Worm (Caenorhabditis elegans) whole organism, young adult: ENCODE measurements around the gene T27E9.6.
A peak's percentile ranks its signal among the peaks of the same experiment; 100 is the strongest.

Experiments used
- B0336.3 ChIP-seq: fragments of 200-800 bp; sonication (Bioruptor generic); IDR thresholded peaks from 2 replicates; pipeline ENCODE4 v1.3.6; 2022; ENCODE audit warnings: missing genetic modification characterization, missing compliant biosample characterization
- F10E7.11 ChIP-seq: sonication (generic microtip); optimal IDR thresholded peaks from 2 replicates; lab custom pipeline; 2017; ENCODE audit warnings: mild to moderate bottlenecking, missing genetic modification characterization, moderate library complexity, missing compliant biosample characterization
- F55B11.4 ChIP-seq: sonication (generic microtip); optimal IDR thresholded peaks from 2 replicates; lab custom pipeline; 2016; ENCODE audit warnings: missing compliant biosample characterization, missing genetic modification characterization, borderline replicate concordance; ENCODE audit not compliant: insufficient read depth
- Y79H2A.3 ChIP-seq: fragments of 200-800 bp; sonication (Bioruptor generic); conservative IDR thresholded peaks from 2 replicates; pipeline ENCODE4 v1.3.6; 2022; ENCODE audit warnings: missing genetic modification reagents, missing genetic modification characterization, missing compliant biosample characterization
- akir-1 ChIP-seq: fragments of 200-800 bp; sonication (Bioruptor generic); optimal IDR thresholded peaks from 2 replicates; lab custom pipeline; 2018; ENCODE audit warnings: mild to moderate bottlenecking, missing genetic modification characterization, moderate library complexity, missing compliant biosample characterization
- aptf-2 ChIP-seq: fragments of 200-800 bp; sonication (Bioruptor generic); conservative IDR thresholded peaks from 2 replicates; pipeline ENCODE4 v1.3.6; 2022; ENCODE audit warnings: missing genetic modification reagents, missing genetic modification characterization, missing compliant biosample characterization
- bed-1 ChIP-seq: fragments of 200-800 bp; sonication (Bioruptor generic); IDR thresholded peaks from 2 replicates; pipeline ENCODE4 v1.3.6; 2022; ENCODE audit warnings: missing genetic modification reagents, missing genetic modification characterization, missing compliant biosample characterization
- ccch-3 ChIP-seq: fragments of 200-800 bp; sonication (Bioruptor generic); optimal IDR thresholded peaks from 2 replicates; lab custom pipeline; 2018; ENCODE audit warnings: mild to moderate bottlenecking, missing genetic modification characterization, missing compliant biosample characterization
- ceh-27 ChIP-seq: fragments of 200-800 bp; sonication (Bioruptor generic); optimal IDR thresholded peaks from 2 replicates; lab custom pipeline; 2018; ENCODE audit warnings: mild to moderate bottlenecking, missing genetic modification characterization, moderate library complexity, missing compliant biosample characterization
- ceh-58 ChIP-seq: fragments of 200-800 bp; sonication (Bioruptor generic); IDR thresholded peaks from 2 replicates; pipeline ENCODE4 v1.3.6; 2022; ENCODE audit warnings: missing genetic modification characterization, missing compliant biosample characterization
- dox-1 ChIP-seq: fragments of 200-800 bp; sonication (Bioruptor generic); IDR thresholded peaks from 2 replicates; pipeline ENCODE4 v1.3.6; 2022; ENCODE audit warnings: missing genetic modification reagents, missing genetic modification characterization, missing compliant biosample characterization
- egrh-3 ChIP-seq: fragments of 200-800 bp; sonication (Bioruptor generic); IDR thresholded peaks from 2 replicates; pipeline ENCODE4 v1.3.6; 2022; ENCODE audit warnings: missing genetic modification reagents, missing genetic modification characterization, missing compliant biosample characterization
- hlh-26 ChIP-seq: fragments of 200-800 bp; sonication (Bioruptor generic); conservative IDR thresholded peaks from 2 replicates; pipeline ENCODE4 v1.3.6; 2022; ENCODE audit warnings: missing genetic modification reagents, missing genetic modification characterization, missing compliant biosample characterization
- hmg-1.2 ChIP-seq: fragments of 200-800 bp; sonication (Bioruptor generic); IDR thresholded peaks from 2 replicates; pipeline ENCODE4 v1.3.6; 2022; ENCODE audit warnings: missing genetic modification reagents, missing genetic modification characterization, missing compliant biosample characterization
- hmg-20 ChIP-seq: fragments of 200-800 bp; sonication (Bioruptor generic); IDR thresholded peaks from 2 replicates; pipeline ENCODE4 v1.3.6; 2022; ENCODE audit warnings: missing genetic modification reagents, missing genetic modification characterization, missing compliant biosample characterization
- let-526 ChIP-seq: fragments of 200-800 bp; sonication (Bioruptor generic); IDR thresholded peaks from 2 replicates; pipeline ENCODE4 v1.3.6; 2022; ENCODE audit warnings: missing genetic modification reagents, missing genetic modification characterization, missing compliant biosample characterization
- let-607 ChIP-seq, 2 experiments: fragments of 200-800 bp in 1 of 2; sonication (Bioruptor generic) in 1 of 2; sonication (generic microtip) in 1 of 2; optimal IDR thresholded peaks; 2 replicates each; lab custom pipeline; 2016 to 2018; ENCODE audit warnings: mild to moderate bottlenecking in 2 of 2, missing compliant biosample characterization in 2 of 2, missing genetic modification characterization in 2 of 2, moderate library complexity in 2 of 2, missing genotype in 1 of 2
- lin-26 ChIP-seq: fragments of 200-800 bp; sonication (Bioruptor generic); IDR thresholded peaks from 2 replicates; pipeline ENCODE4 v1.3.6; 2022; ENCODE audit warnings: missing genetic modification reagents, missing genetic modification characterization, missing compliant biosample characterization
- lsl-1 ChIP-seq: fragments of 200-800 bp; sonication (Bioruptor generic); optimal IDR thresholded peaks from 2 replicates; lab custom pipeline; 2018; ENCODE audit warnings: mild to moderate bottlenecking, missing genetic modification characterization, moderate library complexity, missing compliant biosample characterization
- lsy-27 ChIP-seq: sonication (generic microtip); optimal IDR thresholded peaks from 2 replicates; lab custom pipeline; 2017; ENCODE audit warnings: missing genetic modification characterization, mild to moderate bottlenecking, missing compliant biosample characterization, antibody characterized with exemption, missing genotype, borderline replicate concordance; ENCODE audit not compliant: insufficient read depth
- madf-8 ChIP-seq: fragments of 200-800 bp; sonication (Bioruptor generic); conservative IDR thresholded peaks from 2 replicates; pipeline ENCODE4 v1.3.6; 2022; ENCODE audit warnings: missing genetic modification reagents, missing genetic modification characterization, missing compliant biosample characterization
- mcd-1 ChIP-seq: fragments of 200-800 bp; sonication (Bioruptor generic); IDR thresholded peaks from 2 replicates; pipeline ENCODE4 v1.3.6; 2022; ENCODE audit warnings: missing genetic modification reagents, missing genetic modification characterization, missing compliant biosample characterization
- nfya-2 ChIP-seq: fragments of 200-800 bp; sonication (Bioruptor generic); IDR thresholded peaks from 2 replicates; pipeline ENCODE4 v1.3.6; 2022; ENCODE audit warnings: missing genetic modification reagents, missing genetic modification characterization, missing compliant biosample characterization
- nfyb-1 ChIP-seq: fragments of 200-800 bp; sonication (Bioruptor generic); IDR thresholded peaks from 2 replicates; pipeline ENCODE4 v1.3.6; 2022; ENCODE audit warnings: missing genetic modification reagents, missing genetic modification characterization, missing compliant biosample characterization
- pha-4 ChIP-seq: fragments of 150-350 bp; sonication (generic microtip); optimal IDR thresholded peaks from 2 replicates; lab custom pipeline; 2014; ENCODE audit warnings: missing biosample characterization, missing genetic modification reagents, missing genetic modification characterization
- sdz-38 ChIP-seq: sonication (generic microtip); optimal IDR thresholded peaks from 2 replicates; lab custom pipeline; 2016; ENCODE audit warnings: missing genotype, missing genetic modification characterization, missing compliant biosample characterization
- snpc-1.1 ChIP-seq: sonication (generic microtip); optimal IDR thresholded peaks from 2 replicates; lab custom pipeline; 2017; ENCODE audit warnings: missing genetic modification characterization, mild to moderate bottlenecking, missing compliant biosample characterization, antibody characterized with exemption, moderate library complexity, missing genotype, missing genetic modification reagents; ENCODE audit not compliant: insufficient read depth
- snpc-4 ChIP-seq, 5 experiments: fragments of 150-350 bp in 1 of 5; sonication (generic microtip) in 4 of 5; optimal IDR thresholded peaks; 2 replicates each; lab custom pipeline; 2014 to 2018; ENCODE audit warnings: missing genetic modification characterization in 5 of 5, missing biosample characterization in 3 of 5, antibody characterized with exemption in 2 of 5, mild to moderate bottlenecking in 2 of 5, missing compliant biosample characterization in 2 of 5, missing genotype in 2 of 5, moderate library complexity in 2 of 5, missing genetic modification reagents in 1 of 5
- tlf-1 ChIP-seq: fragments of 200-800 bp; sonication (Bioruptor generic); optimal IDR thresholded peaks from 2 replicates; lab custom pipeline; 2018; ENCODE audit warnings: mild to moderate bottlenecking, missing genetic modification characterization, missing compliant biosample characterization
- zfh-2 ChIP-seq: fragments of 200-800 bp; sonication (Bioruptor generic); conservative IDR thresholded peaks from 2 replicates; pipeline ENCODE4 v1.3.6; 2022; ENCODE audit warnings: missing genetic modification reagents, missing genetic modification characterization, missing compliant biosample characterization
- ztf-6 ChIP-seq: fragments of 200-800 bp; sonication (Bioruptor generic); IDR thresholded peaks from 2 replicates; pipeline ENCODE4 v1.3.6; 2022; ENCODE audit warnings: missing genetic modification reagents, missing genetic modification characterization, missing compliant biosample characterization

Gene T27E9.6

DNA sequence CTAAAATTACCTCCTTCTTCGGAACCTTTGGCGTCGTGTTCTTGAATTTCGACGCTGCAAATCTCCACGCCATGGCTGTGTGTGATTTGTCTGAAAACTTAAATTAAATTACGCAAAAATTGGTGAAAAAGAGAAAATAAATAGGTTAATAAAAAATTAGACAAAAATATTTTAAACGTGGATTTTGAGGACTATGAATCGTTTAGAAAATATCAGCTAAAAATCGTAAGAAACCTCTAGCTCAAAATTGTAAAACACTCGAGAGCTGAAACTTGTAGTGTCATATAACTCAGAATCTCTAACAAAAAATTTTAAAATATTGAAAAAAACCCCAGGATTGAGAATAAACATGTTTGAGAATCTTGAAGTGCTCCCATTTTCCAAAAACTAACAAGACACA, 47.4 kb upstream of the T27E9.6 start, which contains the start of gene pod-1 (continued):
- TF ChIP-seq madf-8 (GFP tag; lab: Robert Waterston, UW) (no peak), mcd-1 (GFP tag; lab: Robert Waterston, UW) (no peak), sdz-38 (tag; lab: Kevin White, UChicago) (no peak)

- TF ChIP-seq bed-1 (GFP tag; lab: Robert Waterston, UW) (0 out of 2 replicates have a peak, but pooled peaks have one; percentile 51), egrh-3 (GFP tag; lab: Robert Waterston, UW) (peak; percentile 41; the same call in 1 of the 2 replicates), zfh-2 (peak; percentile 56), ccch-3 (GFP tag; lab: Kevin White, UChicago) (no peak), akir-1 (GFP tag; lab: Kevin White, UChicago) (no peak)
Measured at ce11 chrIII:13518437-13518836, 41.9 kb upstream of the T27E9.6 start.

ce11 chrIII:13514470-13514869, 37.9 kb upstream of the T27E9.6 start, which contains the start of gene mlh-1:
Gene mlh-1, minus strand, starts transcription at chrIII:13514570.
- TF ChIP-seq snpc-1.1 (tag; lab: Kevin White, UChicago) (no peak), pha-4 (tag; lab: Kevin White, UChicago) (no peak), nfyb-1 (GFP tag; lab: Robert Waterston, UW) (0 out of 2 replicates have a peak, but pooled peaks have one; percentile 18), hlh-26 (GFP tag; lab: Robert Waterston, UW) (no peak), tlf-1 (no peak), B0336.3 (GFP tag; lab: Robert Waterston, UW) (peak; percentile 42; the same call in 1 of the 2 replicates), dox-1 (GFP tag; lab: Robert Waterston, UW) (no peak), ceh-27 (GFP tag; lab: Kevin White, UChicago) (no peak), lsy-27 (tag; lab: Kevin White, UChicago) (no peak), hmg-1.2 (GFP tag; lab: Robert Waterston, UW) (no peak), let-607 (tag; optimal IDR thresholded peaks at IDR 0.05; lab: Kevin White, UChicago) (no peak), ztf-6 (GFP tag; lab: Robert Waterston, UW) (no peak), ceh-58 (no peak), snpc-4 (GFP tag; optimal IDR thresholded peaks at IDR 0.05; lab: Kevin White, UChicago) (no peak), snpc-4 (tag; optimal IDR thresholded peaks at IDR 0.05; lab: Kevin White, UChicago) (no peak), hmg-20 (GFP tag; lab: Robert Waterston, UW) (no peak), Y79H2A.3 (GFP tag; lab: Robert Waterston, UW) (0 out of 2 replicates have a peak, but pooled peaks have one; percentile 45), let-526 (GFP tag; lab: Robert Waterston, UW) (no peak), lsl-1 (GFP tag; lab: Kevin White, UChicago) (no peak), lin-26 (GFP tag; lab: Robert Waterston, UW) (no peak), F55B11.4 (tag; lab: Kevin White, UChicago) (no peak), F10E7.11 (tag; lab: Kevin White, UChicago) (no peak)
- TF ChIP-seq, all 124 proteins: peak for 3

- 0 out of 2 replicates have a peak, but pooled peaks have one; percentile 1 for TF ChIP-seq nfya-2 (GFP tag; lab: Robert Waterston, UW)
- TF ChIP-seq nfyb-1 (GFP tag; lab: Robert Waterston, UW) = 0 out of 2 replicates have a peak, but pooled peaks have one; percentile 32
- TF ChIP-seq aptf-2 (GFP tag; lab: Robert Waterston, UW) = no peak
Measured at ce11 chrIII:13510753-13511152, 34.2 kb upstream of the T27E9.6 start.
